Fruit fly (Drosophila melanogaster): Measurements from ENCODE around the gene NK7.1.

DNA sequence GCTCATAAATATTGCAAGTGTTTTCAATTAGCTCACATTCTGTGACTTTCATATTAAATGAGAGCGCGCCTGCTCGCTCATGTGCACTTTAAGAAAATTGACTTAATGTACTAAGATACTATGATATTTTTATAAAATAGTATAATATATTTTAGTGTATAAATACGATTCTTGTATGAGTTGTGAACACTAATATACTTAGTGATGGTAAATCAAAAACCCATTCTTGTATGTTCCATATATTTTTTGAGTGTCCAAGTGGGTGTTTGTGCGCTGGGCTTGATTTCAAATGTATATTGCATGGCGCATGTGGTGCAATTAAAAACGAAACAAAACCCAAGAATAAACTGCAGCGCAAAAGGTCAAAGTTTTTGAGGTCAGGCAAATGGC, 1.1 kb upstream of the NK7.1 start:
- TF ChIP-seq cnc (optimal IDR thresholded peaks at IDR 0.05) (no peak), Mnt (GFP tag; optimal IDR thresholded peaks at IDR 0.05) (no peak), tj (GFP tag; optimal IDR thresholded peaks at IDR 0.05) (no peak), toe (GFP tag; optimal IDR thresholded peaks at IDR 0.05) (no peak), kay (GFP tag; ENCODE audit: borderline replicate concordance) (peak; percentile 42), CG5204 (GFP tag; optimal IDR thresholded peaks at IDR 0.05) (no peak), CG1620 (GFP tag; optimal IDR thresholded peaks at IDR 0.05) (no peak), CG12768 (GFP tag; optimal IDR thresholded peaks at IDR 0.05) (no peak)

Data from whole organism, adult.